Fruit fly (Drosophila melanogaster) whole organism, prepupa: ENCODE data around the gene CG16989.
A peak's percentile ranks its signal among the peaks of the same experiment; 100 is the strongest.

ENCODE experiments used
- CG10631 ChIP-seq: fragments of 200-800 bp; sonication (Bioruptor generic); optimal IDR thresholded peaks from 2 replicates; lab custom pipeline; 2016; ENCODE audit warnings: missing biosample characterization, missing genetic modification characterization
- CG11294 ChIP-seq: fragments of 200-800 bp; sonication (Bioruptor generic); IDR thresholded peaks from 2 replicates; pipeline ENCODE4 v1.3.6; 2022; ENCODE audit warnings: missing biosample characterization, missing genetic modification characterization
- CG11762 ChIP-seq: fragments of 200-800 bp; sonication (Bioruptor generic); optimal IDR thresholded peaks from 3 replicates; lab custom pipeline; 2016; ENCODE audit warnings: missing biosample characterization, missing genetic modification characterization; ENCODE audit not compliant: insufficient read depth
- CG11902 ChIP-seq: fragments of 200-800 bp; sonication (Bioruptor generic); optimal IDR thresholded peaks from 3 replicates; lab custom pipeline; 2016; ENCODE audit warnings: missing biosample characterization, missing genetic modification characterization
- CG15336 ChIP-seq: fragments of 200-800 bp; sonication (Bioruptor generic); IDR thresholded peaks from 2 replicates; pipeline ENCODE4 v1.3.6; 2022; ENCODE audit warnings: missing biosample characterization, missing genetic modification characterization
- CG16779 ChIP-seq: fragments of 200-800 bp; sonication (Bioruptor generic); optimal IDR thresholded peaks from 3 replicates; lab custom pipeline; 2017; ENCODE audit warnings: missing biosample characterization, mild to moderate bottlenecking, missing genetic modification characterization
- CG3032 ChIP-seq: fragments of 200-800 bp; optimal IDR thresholded peaks from 2 replicates; lab custom pipeline; 2019; ENCODE audit warnings: missing biosample characterization, mild to moderate bottlenecking, missing genetic modification characterization, moderate library complexity
- CG31627 ChIP-seq: fragments of 200-800 bp; sonication (Bioruptor generic); optimal IDR thresholded peaks from 3 replicates; lab custom pipeline; 2016; ENCODE audit warnings: missing biosample characterization, missing genetic modification characterization
- CG32006 ChIP-seq: fragments of 200-800 bp; sonication (Bioruptor generic); optimal IDR thresholded peaks from 3 replicates; lab custom pipeline; 2017; ENCODE audit warnings: missing biosample characterization, mild to moderate bottlenecking, missing genetic modification characterization
- CG34406 ChIP-seq: fragments of 200-800 bp; sonication (Bioruptor generic); optimal IDR thresholded peaks from 3 replicates; lab custom pipeline; 2016; ENCODE audit warnings: missing biosample characterization, missing genetic modification characterization
- CG3919 ChIP-seq: fragments of 200-800 bp; sonication (Bioruptor generic); optimal IDR thresholded peaks from 3 replicates; lab custom pipeline; 2016; ENCODE audit warnings: missing biosample characterization, missing genetic modification characterization
- CG4318 ChIP-seq: fragments of 200-800 bp; sonication (Bioruptor generic); optimal IDR thresholded peaks from 3 replicates; lab custom pipeline; 2017; ENCODE audit warnings: missing biosample characterization, mild to moderate bottlenecking, missing genetic modification characterization
- CG6163 ChIP-seq: fragments of 200-800 bp; sonication (Bioruptor generic); IDR thresholded peaks from 3 replicates; pipeline ENCODE4 v1.3.6; 2022; ENCODE audit warnings: missing biosample characterization, missing genetic modification characterization
- CG6276 ChIP-seq: fragments of 200-800 bp; sonication (Bioruptor generic); optimal IDR thresholded peaks from 2 replicates; lab custom pipeline; 2017; ENCODE audit warnings: missing biosample characterization, mild to moderate bottlenecking, missing genetic modification characterization
- CG6808 ChIP-seq: fragments of 200-800 bp; sonication (Bioruptor generic); optimal IDR thresholded peaks from 3 replicates; lab custom pipeline; 2017; ENCODE audit warnings: missing biosample characterization, missing genetic modification characterization, mild to moderate bottlenecking, moderate library complexity, missing genetic modification reagents
- CG6854 ChIP-seq: fragments of 200-800 bp; sonication (Bioruptor generic); optimal IDR thresholded peaks from 2 replicates; lab custom pipeline; 2017; ENCODE audit warnings: missing biosample characterization, mild to moderate bottlenecking, missing genetic modification characterization
- CG7368 ChIP-seq: fragments of 200-800 bp; sonication (Bioruptor generic); optimal IDR thresholded peaks from 3 replicates; lab custom pipeline; 2016; ENCODE audit warnings: missing biosample characterization, missing genetic modification characterization
- CG8119 ChIP-seq: fragments of 200-800 bp; sonication (Bioruptor generic); IDR thresholded peaks from 3 replicates; pipeline ENCODE4 v1.3.6; 2022; ENCODE audit warnings: missing biosample characterization, missing genetic modification characterization
- CG8319 ChIP-seq: fragments of 200-800 bp; sonication (Bioruptor generic); optimal IDR thresholded peaks from 3 replicates; lab custom pipeline; 2016; ENCODE audit warnings: missing biosample characterization, missing genetic modification characterization
- Eip78C ChIP-seq: fragments of 200-800 bp; sonication (Bioruptor generic); peaks from one replicate; lab custom pipeline; 2016; ENCODE audit warnings: missing biosample characterization, missing genetic modification characterization
- Eip93F ChIP-seq: fragments of 200-800 bp; sonication (Bioruptor generic); optimal IDR thresholded peaks from 2 replicates; lab custom pipeline; 2016; ENCODE audit warnings: missing biosample characterization, mild to moderate bottlenecking, missing genetic modification characterization
- Ets21C ChIP-seq: fragments of 200-800 bp; sonication (Bioruptor generic); optimal IDR thresholded peaks from 3 replicates; lab custom pipeline; 2016; ENCODE audit warnings: missing biosample characterization, missing genetic modification characterization
- Ets96B ChIP-seq: fragments of 200-800 bp; optimal IDR thresholded peaks from 2 replicates; lab custom pipeline; 2019; ENCODE audit warnings: missing biosample characterization, mild to moderate bottlenecking, missing genetic modification characterization, moderate library complexity
- Gug ChIP-seq: fragments of 200-800 bp; sonication (Bioruptor generic); IDR thresholded peaks from 2 replicates; pipeline ENCODE4 v1.3.6; 2022; ENCODE audit warnings: missing biosample characterization, missing genetic modification characterization
- Hr4 ChIP-seq: fragments of 200-800 bp; sonication (Bioruptor generic); optimal IDR thresholded peaks from 3 replicates; lab custom pipeline; 2016; ENCODE audit warnings: missing biosample characterization, missing genetic modification characterization
- Lpt ChIP-seq: fragments of 200-800 bp; sonication (Bioruptor generic); optimal IDR thresholded peaks from 3 replicates; lab custom pipeline; 2016; ENCODE audit warnings: missing biosample characterization, missing genetic modification characterization
- Met ChIP-seq: fragments of 200-800 bp; sonication (Bioruptor generic); optimal IDR thresholded peaks from 3 replicates; lab custom pipeline; 2016; ENCODE audit warnings: missing biosample characterization, missing genetic modification characterization
- OdsH ChIP-seq: fragments of 200-800 bp; sonication (Bioruptor generic); optimal IDR thresholded peaks from 3 replicates; lab custom pipeline; 2016; ENCODE audit warnings: missing biosample characterization, missing genetic modification characterization
- Sox14 ChIP-seq: fragments of 200-800 bp; sonication (Bioruptor generic); optimal IDR thresholded peaks from 3 replicates; lab custom pipeline; 2016; ENCODE audit warnings: missing biosample characterization, missing genetic modification characterization
- Sox15 ChIP-seq: fragments of 200-800 bp; sonication (Bioruptor generic); optimal IDR thresholded peaks from 3 replicates; lab custom pipeline; 2016; ENCODE audit warnings: missing biosample characterization, missing genetic modification characterization
- achi ChIP-seq: fragments of 200-800 bp; sonication (Bioruptor generic); optimal IDR thresholded peaks from 3 replicates; lab custom pipeline; 2016; ENCODE audit warnings: missing biosample characterization, missing genetic modification characterization
- acj6 ChIP-seq: fragments of 200-800 bp; sonication (Bioruptor generic); optimal IDR thresholded peaks from 3 replicates; lab custom pipeline; 2016; ENCODE audit warnings: missing biosample characterization, missing genetic modification characterization
- cyc ChIP-seq: fragments of 200-800 bp; sonication (Bioruptor generic); optimal IDR thresholded peaks from 3 replicates; lab custom pipeline; 2016; ENCODE audit warnings: missing biosample characterization, missing genetic modification characterization
- dac ChIP-seq: fragments of 200-800 bp; sonication (Bioruptor generic); optimal IDR thresholded peaks from 2 replicates; lab custom pipeline; 2017; ENCODE audit warnings: missing biosample characterization, mild to moderate bottlenecking, missing genetic modification characterization
- dsx ChIP-seq: fragments of 200-800 bp; optimal IDR thresholded peaks from 3 replicates; lab custom pipeline; 2019; ENCODE audit warnings: missing biosample characterization, mild to moderate bottlenecking, missing genetic modification characterization, moderate library complexity; ENCODE audit not compliant: poor library complexity, severe bottlenecking
- eg ChIP-seq: fragments of 200-800 bp; sonication (Bioruptor generic); IDR thresholded peaks from 3 replicates; pipeline ENCODE4 v1.3.6; 2022; ENCODE audit warnings: missing biosample characterization, missing genetic modification characterization
- fd59A ChIP-seq: fragments of 200-800 bp; sonication (Bioruptor generic); optimal IDR thresholded peaks from 2 replicates; lab custom pipeline; 2017; ENCODE audit warnings: missing biosample characterization, mild to moderate bottlenecking, missing genetic modification characterization, missing genetic modification reagents
- net ChIP-seq: fragments of 200-800 bp; sonication (Bioruptor generic); optimal IDR thresholded peaks from 3 replicates; lab custom pipeline; 2016; ENCODE audit warnings: missing biosample characterization, missing genetic modification characterization
- pdm3 ChIP-seq: fragments of 200-800 bp; sonication (Bioruptor generic); optimal IDR thresholded peaks from 3 replicates; lab custom pipeline; 2016; ENCODE audit warnings: missing biosample characterization, missing genetic modification characterization
- salr ChIP-seq, 2 experiments: fragments of 200-800 bp; sonication (Bioruptor generic); optimal IDR thresholded peaks; 3 replicates each; lab custom pipeline; 2016 to 2018; ENCODE audit warnings: missing biosample characterization in 2 of 2, missing genetic modification characterization in 2 of 2, mild to moderate bottlenecking in 1 of 2
- spab ChIP-seq: fragments of 200-800 bp; sonication (Bioruptor generic); optimal IDR thresholded peaks from 2 replicates; lab custom pipeline; 2017; ENCODE audit warnings: missing biosample characterization, mild to moderate bottlenecking, missing genetic modification characterization, missing genetic modification reagents
- ss ChIP-seq, 2 experiments: fragments of 200-800 bp; sonication (Bioruptor generic); optimal IDR thresholded peaks; 2 replicates in 1 of 2; 3 replicates in 1 of 2; lab custom pipeline; 2017 to 2018; ENCODE audit warnings: mild to moderate bottlenecking in 2 of 2, missing biosample characterization in 2 of 2, missing genetic modification characterization in 2 of 2, moderate library complexity in 1 of 2
- topi ChIP-seq: fragments of 200-800 bp; sonication (Bioruptor generic); optimal IDR thresholded peaks from 3 replicates; lab custom pipeline; 2016; ENCODE audit warnings: missing biosample characterization, missing genetic modification characterization
- vri ChIP-seq: fragments of 200-800 bp; sonication (Bioruptor generic); optimal IDR thresholded peaks from 3 replicates; lab custom pipeline; 2016; ENCODE audit warnings: missing biosample characterization, mild to moderate bottlenecking, missing genetic modification characterization

CG16989 gene

DNA sequence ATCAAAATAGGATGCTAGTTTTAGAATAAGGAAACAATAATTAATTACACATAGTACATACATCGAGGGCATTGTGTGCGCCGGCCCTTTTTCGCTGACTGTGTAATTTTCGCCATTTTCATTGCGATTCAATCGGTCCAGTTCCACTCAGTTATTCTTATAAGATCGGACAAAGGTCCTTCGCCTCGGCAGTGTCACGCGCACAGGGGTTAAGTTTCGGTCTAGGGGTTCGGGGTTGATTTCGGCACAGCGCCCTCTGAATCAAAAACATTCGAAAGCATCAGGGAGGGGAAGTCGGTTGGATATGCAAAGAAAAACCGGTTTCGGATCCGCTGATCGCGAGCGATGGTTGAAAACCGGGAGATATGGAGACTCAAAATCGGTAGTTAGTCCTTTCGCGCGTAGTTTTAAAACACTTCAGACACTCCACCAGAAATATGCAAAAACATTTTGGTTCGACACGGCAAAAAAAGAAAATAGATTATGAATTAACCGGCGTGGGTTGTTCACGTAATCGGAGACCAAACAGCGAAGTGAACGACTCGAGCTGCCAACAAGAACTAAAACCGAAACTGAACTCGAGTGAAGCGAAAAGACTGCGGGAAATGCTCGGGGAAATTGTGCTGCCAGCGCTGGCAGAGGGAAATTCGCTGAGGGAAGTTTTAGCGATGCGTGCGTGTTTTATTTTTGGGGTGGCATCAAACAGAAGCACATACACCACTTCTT lies 43.2 kb downstream of the CG16989 start:
- TF ChIP-seq dac (GFP tag; lab: Kevin White, UChicago) (no peak), CG6854 (no peak), CG3919 (GFP tag; lab: Kevin White, UChicago) (no peak), achi (GFP tag; lab: Kevin White, UChicago) (no peak), CG32006 (GFP tag; lab: Kevin White, UChicago) (no peak), Ets96B (tag; lab: Kevin White, UChicago) (no peak), Ets21C (GFP tag; lab: Kevin White, UChicago) (no peak), acj6 (no peak), CG7368 (GFP tag; lab: Kevin White, UChicago) (no peak), CG11902 (GFP tag; lab: Kevin White, UChicago) (no peak), fd59A (no peak), Eip78C (GFP tag; lab: Kevin White, UChicago) (no peak), CG10631 (no peak), CG4318 (GFP tag; lab: Kevin White, UChicago) (no peak), dsx (no peak), net (no peak), Met (GFP tag; lab: Kevin White, UChicago) (no peak), CG11294 (no peak), Sox14 (GFP tag; lab: Kevin White, UChicago) (no peak), Gug (GFP tag; lab: Robert Waterston, UW) (no peak)
- TF ChIP-seq, all 60 proteins: peak for 0

DNA sequence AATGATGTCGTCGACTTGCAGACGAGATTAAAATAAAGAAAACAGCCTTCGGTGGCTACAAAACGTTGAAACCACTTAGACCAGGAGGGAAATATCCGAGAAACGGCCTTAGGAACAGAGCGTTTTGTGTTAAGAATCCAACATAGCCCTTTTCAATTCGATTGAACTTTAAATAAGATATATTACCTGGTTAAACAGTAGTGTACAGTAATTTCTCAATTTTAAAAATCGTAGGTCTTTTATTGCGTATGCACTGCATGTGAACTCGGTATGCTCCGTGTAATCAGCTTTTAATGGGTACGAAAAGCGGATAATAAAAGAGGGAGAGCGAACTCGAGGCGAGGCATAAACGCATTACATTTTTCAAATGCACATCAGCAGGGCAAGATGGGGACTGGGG lies 45.1 kb downstream of the CG16989 start:
- no peak for TF ChIP-seq CG3032 (tag; lab: Kevin White, UChicago)
- peak; percentile 58; the same call in 2 of the 3 replicates for TF ChIP-seq CG8119 (GFP tag; lab: Robert Waterston, UW)
- no peak for TF ChIP-seq CG3919 (GFP tag; lab: Kevin White, UChicago)
- TF ChIP-seq Lpt (GFP tag; lab: Kevin White, UChicago), result peak; percentile 32
- TF ChIP-seq CG4318 (GFP tag; lab: Kevin White, UChicago), result peak; percentile 51
- peak; percentile 1 for TF ChIP-seq pdm3 (GFP tag; lab: Kevin White, UChicago)
- TF ChIP-seq CG34406 (GFP tag; lab: Kevin White, UChicago), result no peak
- no peak for TF ChIP-seq CG7368 (GFP tag; lab: Kevin White, UChicago)
- no peak for TF ChIP-seq spab (GFP tag; lab: Kevin White, UChicago)
- TF ChIP-seq Sox15 (GFP tag; lab: Kevin White, UChicago), result no peak
- peak; percentile 42; the same call in 1 of the 2 replicates for TF ChIP-seq Gug (GFP tag; lab: Robert Waterston, UW)
- peak; percentile 24 for TF ChIP-seq OdsH (GFP tag; lab: Kevin White, UChicago)
- TF ChIP-seq dac (GFP tag; lab: Kevin White, UChicago), result peak; percentile 15
- no peak for TF ChIP-seq cyc (GFP tag; lab: Kevin White, UChicago)
- peak; percentile 47; the same call in 1 of the 3 replicates for TF ChIP-seq CG6163 (GFP tag; lab: Robert Waterston, UW)
- TF ChIP-seq Hr4 (GFP tag; lab: Kevin White, UChicago), result peak; percentile 62
- no peak for TF ChIP-seq CG31627 (GFP tag; lab: Kevin White, UChicago)
- TF ChIP-seq ss (GFP tag; optimal IDR thresholded peaks at IDR 0.05; lab: Kevin White, UChicago), result no peak
- TF ChIP-seq Sox14 (GFP tag; lab: Kevin White, UChicago), result peak; percentile 7
- TF ChIP-seq CG6276 (GFP tag; lab: Kevin White, UChicago), result peak; percentile 16
- TF ChIP-seq CG32006 (GFP tag; lab: Kevin White, UChicago), result peak; percentile 70
- peak; percentile 5 for TF ChIP-seq CG10631
- TF ChIP-seq CG6808 (GFP tag; lab: Kevin White, UChicago), result no peak
- no peak for TF ChIP-seq CG11902 (GFP tag; lab: Kevin White, UChicago)
- no peak for TF ChIP-seq acj6
- TF ChIP-seq salr (GFP tag; optimal IDR thresholded peaks at IDR 0.05; lab: Kevin White, UChicago), result peak in 1 of 2 experiments; percentile 22
- no peak for TF ChIP-seq topi (GFP tag; lab: Kevin White, UChicago)
- TF ChIP-seq vri, result no peak
- TF ChIP-seq CG15336 (GFP tag; lab: Robert Waterston, UW), result peak; percentile 54
- TF ChIP-seq Ets96B (tag; lab: Kevin White, UChicago), result no peak
- no peak for TF ChIP-seq Eip93F
- no peak for TF ChIP-seq CG8319 (GFP tag; lab: Kevin White, UChicago)
- TF ChIP-seq CG16779 (tag; lab: Kevin White, UChicago), result no peak
- TF ChIP-seq CG11762 (GFP tag; lab: Kevin White, UChicago), result no peak
- peak; percentile 73 for TF ChIP-seq Eip78C (GFP tag; lab: Kevin White, UChicago)
- peak; percentile 37; the same call in 1 of the 3 replicates for TF ChIP-seq eg (GFP tag; lab: Robert Waterston, UW)
